Worm (Caenorhabditis elegans) whole organism, late embryonic: ENCODE data around the gene F54D8.10.

Experiments
- elt-2 ChIP-seq: sonication (generic microtip); optimal IDR thresholded peaks from 2 replicates; lab custom pipeline; 2016; ENCODE audit warnings: missing genetic modification reagents, missing genetic modification characterization, missing compliant biosample characterization
- hlh-13 ChIP-seq: fragments of 200-800 bp; sonication (Bioruptor generic); optimal IDR thresholded peaks from 2 replicates; lab custom pipeline; 2018; ENCODE audit warnings: mild to moderate bottlenecking, missing genetic modification characterization, missing compliant biosample characterization

DNA sequence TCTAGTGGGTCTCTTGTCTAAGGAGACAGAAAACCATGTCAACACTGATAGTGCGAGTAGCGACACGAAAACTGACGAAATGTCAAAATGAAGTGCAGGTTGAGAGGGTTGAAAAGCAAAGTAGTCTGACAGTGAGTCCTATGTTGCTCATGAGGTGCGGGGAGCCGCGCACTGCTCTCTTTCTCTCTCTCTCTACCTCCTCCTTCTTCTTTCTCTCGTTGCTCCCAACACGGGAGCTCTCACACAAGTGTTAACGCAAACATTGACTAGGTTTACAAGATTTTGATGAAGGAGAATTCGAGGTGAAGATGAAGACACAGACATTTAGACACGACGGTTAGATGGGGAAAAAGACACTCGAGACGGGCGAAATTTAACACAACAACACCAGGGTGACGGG lies 34.7 kb downstream of the F54D8.10 start:
- TF ChIP-seq hlh-13 (GFP tag; lab: Kevin White, UChicago) (no peak), elt-2 (tag; lab: Kevin White, UChicago) (no peak)
